Worm (Caenorhabditis elegans) whole organism, L4 larva: ENCODE measurements around the gene F09E10.5.

Experiments used
- D1046.2 ChIP-seq: fragments of 200-800 bp; sonication (Bioruptor generic); IDR thresholded peaks from 2 replicates; pipeline ENCODE4 v1.3.6; 2022; ENCODE audit warnings: missing genetic modification characterization, missing compliant biosample characterization
- F26F4.8 ChIP-seq: fragments of 200-800 bp; sonication (Bioruptor generic); conservative IDR thresholded peaks from 2 replicates; pipeline ENCODE4 v1.3.6; 2022; ENCODE audit warnings: missing genetic modification characterization, missing compliant biosample characterization
- R02D3.7 ChIP-seq: fragments of 150-350 bp; sonication (generic microtip); optimal IDR thresholded peaks from 3 replicates; lab custom pipeline; 2014; ENCODE audit warnings: missing biosample characterization, missing genetic modification characterization
- T20F7.1 ChIP-seq: fragments of 200-800 bp; sonication (Bioruptor generic); optimal IDR thresholded peaks from 2 replicates; lab custom pipeline; 2018; ENCODE audit warnings: mild to moderate bottlenecking, missing genetic modification characterization, missing compliant biosample characterization
- Y105C5A.15 ChIP-seq: fragments of 200-800 bp; sonication (Bioruptor generic); IDR thresholded peaks from 2 replicates; pipeline ENCODE4 v1.3.6; 2022; ENCODE audit warnings: missing genetic modification characterization, missing compliant biosample characterization
- ZK546.5 ChIP-seq, 2 experiments: sonication (generic microtip); optimal IDR thresholded peaks; 2 replicates each; lab custom pipeline; 2017; ENCODE audit warnings: missing biosample characterization in 2 of 2, missing genetic modification characterization in 2 of 2
- ceh-20 ChIP-seq: fragments of 200-800 bp; sonication (Bioruptor generic); IDR thresholded peaks from 2 replicates; pipeline ENCODE4 v1.3.6; 2022; ENCODE audit warnings: missing genetic modification reagents, missing genetic modification characterization, missing compliant biosample characterization
- ceh-32 ChIP-seq: sonication (generic microtip); optimal IDR thresholded peaks from 2 replicates; lab custom pipeline; 2016; ENCODE audit warnings: mild to moderate bottlenecking, missing genetic modification characterization, missing compliant biosample characterization; ENCODE audit not compliant: poor library complexity
- ces-1 ChIP-seq: fragments of 150-350 bp; sonication (generic microtip); optimal IDR thresholded peaks from 4 replicates; lab custom pipeline; 2014; ENCODE audit warnings: missing biosample characterization, missing genetic modification reagents, missing genetic modification characterization
- cey-2 ChIP-seq: sonication (generic microtip); optimal IDR thresholded peaks from 3 replicates; lab custom pipeline; 2017; ENCODE audit warnings: missing genetic modification characterization, mild to moderate bottlenecking, missing compliant biosample characterization, antibody characterized with exemption, borderline replicate concordance; ENCODE audit not compliant: insufficient read depth
- ctbp-1 ChIP-seq: fragments of 200-800 bp; sonication (Bioruptor generic); IDR thresholded peaks from 2 replicates; pipeline ENCODE4 v1.3.6; 2022; ENCODE audit warnings: missing genetic modification reagents, missing genetic modification characterization, missing compliant biosample characterization
- daf-16 ChIP-seq, 3 experiments: sonication (generic microtip); optimal IDR thresholded peaks; 2 replicates each; lab custom pipeline; 2016 to 2017; ENCODE audit warnings: missing genetic modification characterization in 3 of 3, missing genetic modification reagents in 3 of 3, mild to moderate bottlenecking in 2 of 3, missing compliant biosample characterization in 2 of 3, missing biosample characterization in 1 of 3, moderate library complexity in 1 of 3
- dmd-6 ChIP-seq: fragments of 200-800 bp; sonication (Bioruptor generic); IDR thresholded peaks from 2 replicates; pipeline ENCODE4 v1.3.6; 2022; ENCODE audit warnings: missing genetic modification reagents, missing genetic modification characterization, missing compliant biosample characterization
- dmd-9 ChIP-seq: fragments of 200-800 bp; sonication (Bioruptor generic); IDR thresholded peaks from 2 replicates; pipeline ENCODE4 v1.3.6; 2022; ENCODE audit warnings: missing genetic modification reagents, missing genetic modification characterization, missing compliant biosample characterization
- duxl-1 ChIP-seq: sonication (generic microtip); optimal IDR thresholded peaks from 2 replicates; lab custom pipeline; 2016; ENCODE audit warnings: mild to moderate bottlenecking, missing genetic modification characterization, moderate library complexity, missing compliant biosample characterization; ENCODE audit not compliant: poor library complexity
- egl-43 ChIP-seq: fragments of 200-800 bp; sonication (Bioruptor generic); IDR thresholded peaks from 2 replicates; pipeline ENCODE4 v1.3.6; 2022; ENCODE audit warnings: missing genetic modification reagents, missing genetic modification characterization, missing compliant biosample characterization
- gei-8 ChIP-seq: fragments of 200-800 bp; sonication (Bioruptor generic); optimal IDR thresholded peaks from 2 replicates; lab custom pipeline; 2018; ENCODE audit warnings: mild to moderate bottlenecking, missing genetic modification characterization, missing compliant biosample characterization
- hif-1 ChIP-seq, 2 experiments: sonication (generic microtip); optimal IDR thresholded peaks; 2 replicates each; lab custom pipeline; 2016 to 2017; ENCODE audit warnings: missing compliant biosample characterization in 2 of 2, missing genetic modification characterization in 2 of 2, missing genetic modification reagents in 2 of 2, missing genotype in 2 of 2, mild to moderate bottlenecking in 1 of 2
- hlh-11 ChIP-seq: fragments of 200-800 bp; sonication (Bioruptor generic); optimal IDR thresholded peaks from 2 replicates; lab custom pipeline; 2018; ENCODE audit warnings: mild to moderate bottlenecking, missing genetic modification characterization, missing compliant biosample characterization
- hlh-30 ChIP-seq: sonication (generic microtip); optimal IDR thresholded peaks from 2 replicates; lab custom pipeline; 2017; ENCODE audit warnings: antibody characterized with exemption, mild to moderate bottlenecking, missing genetic modification characterization, missing compliant biosample characterization; ENCODE audit not compliant: insufficient read depth
- lin-1 ChIP-seq: fragments of 200-800 bp; sonication (Bioruptor generic); IDR thresholded peaks from 2 replicates; pipeline ENCODE4 v1.3.6; 2022; ENCODE audit warnings: missing genetic modification reagents, missing genetic modification characterization, missing compliant biosample characterization
- lin-13 ChIP-seq: fragments of 150-350 bp; optimal IDR thresholded peaks from 2 replicates; lab custom pipeline; 2014; ENCODE audit warnings: missing biosample characterization, missing genetic modification reagents, missing genetic modification characterization
- lin-38 ChIP-seq: fragments of 200-800 bp; sonication (Bioruptor generic); IDR thresholded peaks from 2 replicates; pipeline ENCODE4 v1.3.6; 2022; ENCODE audit warnings: missing genetic modification reagents, missing genetic modification characterization, missing compliant biosample characterization
- lin-39 ChIP-seq: fragments of 150-350 bp; optimal IDR thresholded peaks from 2 replicates; lab custom pipeline; 2014; ENCODE audit warnings: missing biosample characterization, missing genetic modification reagents, missing genetic modification characterization
- lsy-2 ChIP-seq, 2 experiments: fragments of 150-350 bp in 1 of 2; sonication (generic microtip) in 1 of 2; optimal IDR thresholded peaks; 2 replicates each; lab custom pipeline; 2014 to 2017; ENCODE audit warnings: missing biosample characterization in 2 of 2, missing genetic modification characterization in 2 of 2
- madf-5 ChIP-seq, 2 experiments: fragments of 200-800 bp; sonication (Bioruptor generic); IDR thresholded peaks; 2 replicates each; pipeline ENCODE4 v1.3.6; 2022; ENCODE audit warnings: missing compliant biosample characterization in 2 of 2, missing genetic modification characterization in 2 of 2
- madf-9 ChIP-seq: fragments of 200-800 bp; sonication (Bioruptor generic); conservative IDR thresholded peaks from 2 replicates; pipeline ENCODE4 v1.3.6; 2022; ENCODE audit warnings: missing genetic modification reagents, missing genetic modification characterization, missing compliant biosample characterization
- mdl-1 ChIP-seq, 2 experiments: fragments of 150-350 bp in 1 of 2; sonication (generic microtip) in 1 of 2; optimal IDR thresholded peaks; 2 replicates each; lab custom pipeline; 2014 to 2017; ENCODE audit warnings: missing biosample characterization in 2 of 2, missing genetic modification characterization in 2 of 2
- mep-1 ChIP-seq: fragments of 150-350 bp; sonication (generic microtip); optimal IDR thresholded peaks from 3 replicates; lab custom pipeline; 2014; ENCODE audit warnings: missing biosample characterization, missing genetic modification characterization
- nhr-11 ChIP-seq: fragments of 150-350 bp; optimal IDR thresholded peaks from 2 replicates; lab custom pipeline; 2014; ENCODE audit warnings: missing biosample characterization, missing genetic modification characterization
- nhr-237 ChIP-seq: sonication (generic microtip); optimal IDR thresholded peaks from 2 replicates; lab custom pipeline; 2017; ENCODE audit warnings: missing biosample characterization, missing genetic modification characterization
- nhr-28 ChIP-seq: fragments of 150-350 bp; optimal IDR thresholded peaks from 2 replicates; lab custom pipeline; 2014; ENCODE audit warnings: missing biosample characterization, missing genetic modification characterization
- nhr-41 ChIP-seq: fragments of 200-800 bp; sonication (Bioruptor generic); IDR thresholded peaks from 2 replicates; pipeline ENCODE4 v1.3.6; 2022; ENCODE audit warnings: missing genetic modification reagents, missing genetic modification characterization, missing compliant biosample characterization
- nhr-6 ChIP-seq: fragments of 150-350 bp; optimal IDR thresholded peaks from 2 replicates; lab custom pipeline; 2014; ENCODE audit warnings: missing biosample characterization, missing genetic modification characterization
- nhr-77 ChIP-seq: fragments of 150-350 bp; optimal IDR thresholded peaks from 2 replicates; lab custom pipeline; 2014; ENCODE audit warnings: missing biosample characterization, missing genetic modification characterization
- pha-4 ChIP-seq, 2 experiments: fragments of 150-350 bp in 1 of 2; fragments of 200-800 bp in 1 of 2; sonication (Bioruptor generic) in 1 of 2; IDR thresholded peaks in 1 of 2; optimal IDR thresholded peaks in 1 of 2; 2 replicates each; pipeline versions ENCODE4 v1.3.6 to Lab custom; 2014 to 2022; ENCODE audit warnings: missing genetic modification characterization in 2 of 2, missing genetic modification reagents in 2 of 2, missing biosample characterization in 1 of 2, missing compliant biosample characterization in 1 of 2
- saeg-2 ChIP-seq: fragments of 200-800 bp; sonication (Bioruptor generic); IDR thresholded peaks from 2 replicates; pipeline ENCODE4 v1.3.6; 2022; ENCODE audit warnings: missing genetic modification reagents, missing genetic modification characterization, missing compliant biosample characterization
- skn-1 ChIP-seq: fragments of 150-350 bp; optimal IDR thresholded peaks from 2 replicates; lab custom pipeline; 2014; ENCODE audit warnings: missing biosample characterization, missing genetic modification characterization
- tra-1 ChIP-seq: fragments of 200-800 bp; sonication (Bioruptor generic); IDR thresholded peaks from 2 replicates; pipeline ENCODE4 v1.3.6; 2022; ENCODE audit warnings: missing genetic modification reagents, missing genetic modification characterization, missing compliant biosample characterization
- unc-62 ChIP-seq, 3 experiments: fragments of 150-350 bp in 1 of 3; sonication (generic microtip); optimal IDR thresholded peaks in 2 of 3; peaks in 1 of 3; 1 replicate in 1 of 3; 2 replicates in 2 of 3; lab custom pipeline; 2014 to 2017; ENCODE audit warnings: missing biosample characterization in 3 of 3, missing genetic modification characterization in 3 of 3, missing genetic modification reagents in 3 of 3, missing genotype in 1 of 3
- zag-1 ChIP-seq: fragments of 150-350 bp; optimal IDR thresholded peaks from 2 replicates; lab custom pipeline; 2014; ENCODE audit warnings: missing biosample characterization, missing genetic modification characterization
- zfp-3 ChIP-seq: fragments of 200-800 bp; sonication (Bioruptor generic); conservative IDR thresholded peaks from 2 replicates; pipeline ENCODE4 v1.3.6; 2022; ENCODE audit warnings: missing genetic modification reagents, missing genetic modification characterization, missing compliant biosample characterization
- zip-11 ChIP-seq: fragments of 200-800 bp; sonication (Bioruptor generic); IDR thresholded peaks from 2 replicates; pipeline ENCODE4 v1.3.6; 2022; ENCODE audit warnings: missing genetic modification characterization, missing compliant biosample characterization
- ztf-7 ChIP-seq: fragments of 150-350 bp; optimal IDR thresholded peaks from 2 replicates; lab custom pipeline; 2014; ENCODE audit warnings: missing biosample characterization, missing genetic modification characterization

The F09E10.5 gene

ce11 chrX:1456350-1457080 is 37.6 kb downstream of the F09E10.5 start (continued):
- TF ChIP-seq nhr-6 (tag; lab: Kevin White, UChicago): peak; percentile 26
- peak; percentile 49 for TF ChIP-seq lin-13 (GFP tag; lab: Kevin White, UChicago)
- TF ChIP-seq lsy-2 (tag; optimal IDR thresholded peaks at IDR 0.05; lab: Kevin White, UChicago): peak; percentile 39 to 62
- no peak for TF ChIP-seq lin-39 (tag; lab: Kevin White, UChicago)
- TF ChIP-seq unc-62 (GFP tag; optimal IDR thresholded peaks at IDR 0.05 in 1 of 2; lab: Kevin White, UChicago): peak in 1 of 2 experiments; percentile 90
- no peak for TF ChIP-seq unc-62 (tag; optimal IDR thresholded peaks at IDR 0.05; lab: Kevin White, UChicago)
- TF ChIP-seq nhr-77 (tag; lab: Kevin White, UChicago): peak; percentile 57
- peak in 1 of 2 experiments; percentile 85 for TF ChIP-seq daf-16 (GFP tag; optimal IDR thresholded peaks at IDR 0.05; lab: Kevin White, UChicago)
- peak; percentile 53 for TF ChIP-seq daf-16 (tag; optimal IDR thresholded peaks at IDR 0.05; lab: Kevin White, UChicago)
- TF ChIP-seq ceh-20: 0 out of 2 replicates have a peak, but pooled peaks have one; percentile 42
- peak; percentile 74 for TF ChIP-seq hlh-30 (tag; lab: Kevin White, UChicago)
- no peak for TF ChIP-seq ctbp-1 (GFP tag; lab: Robert Waterston, UW)
- no peak for TF ChIP-seq saeg-2 (GFP tag; lab: Robert Waterston, UW)
- TF ChIP-seq R02D3.7: no peak
- no peak for TF ChIP-seq pha-4 (GFP tag; IDR thresholded peaks at IDR 0.05; lab: Robert Waterston, UW)
- TF ChIP-seq pha-4 (tag; optimal IDR thresholded peaks at IDR 0.05; lab: Kevin White, UChicago): peak; percentile 98
- TF ChIP-seq nhr-28 (tag; lab: Kevin White, UChicago): peak; percentile 65
- TF ChIP-seq T20F7.1: peak; percentile 0
- TF ChIP-seq dmd-6 (GFP tag; lab: Robert Waterston, UW): peak; percentile 51
- peak; percentile 40 for TF ChIP-seq nhr-11 (tag; lab: Kevin White, UChicago)
- TF ChIP-seq, all 104 proteins: peak for 25

ce11 chrX:1454385-1454784 is 39.8 kb downstream of the F09E10.5 start:
- TF ChIP-seq D1046.2 (GFP tag; lab: Robert Waterston, UW) (no peak), F26F4.8 (GFP tag; lab: Robert Waterston, UW) (no peak), ztf-7 (tag; lab: Kevin White, UChicago) (peak; percentile 73), madf-9 (GFP tag; lab: Robert Waterston, UW) (peak; percentile 51; the same call in 1 of the 2 replicates), daf-16 (GFP tag; optimal IDR thresholded peaks at IDR 0.05; lab: Kevin White, UChicago) (peak in 1 of 2 experiments; percentile 67), daf-16 (tag; optimal IDR thresholded peaks at IDR 0.05; lab: Kevin White, UChicago) (peak; percentile 80), zag-1 (tag; lab: Kevin White, UChicago) (no peak), hif-1 (tag; optimal IDR thresholded peaks at IDR 0.05; lab: Kevin White, UChicago) (peak; percentile 27 to 89), lin-1 (GFP tag; lab: Robert Waterston, UW) (peak; percentile 91), ceh-32 (tag; lab: Kevin White, UChicago) (peak; percentile 10), ctbp-1 (GFP tag; lab: Robert Waterston, UW) (peak; percentile 67), Y105C5A.15 (0 out of 2 replicates have a peak, but pooled peaks have one; percentile 45), duxl-1 (tag; lab: Kevin White, UChicago) (peak; percentile 64), mep-1 (peak; percentile 97), gei-8 (peak; percentile 60), ZK546.5 (tag; optimal IDR thresholded peaks at IDR 0.05; lab: Kevin White, UChicago) (no peak), nhr-11 (tag; lab: Kevin White, UChicago) (peak; percentile 93), egl-43 (GFP tag; lab: Robert Waterston, UW) (peak; percentile 89), nhr-237 (no peak), cey-2 (tag; lab: Kevin White, UChicago) (peak; percentile 2), nhr-41 (GFP tag; lab: Robert Waterston, UW) (peak; percentile 80; the same call in 1 of the 2 replicates), skn-1 (no peak), hlh-11 (tag; lab: Kevin White, UChicago) (peak; percentile 99), lsy-2 (tag; optimal IDR thresholded peaks at IDR 0.05; lab: Kevin White, UChicago) (peak; percentile 63 to 82), mdl-1 (tag; optimal IDR thresholded peaks at IDR 0.05; lab: Kevin White, UChicago) (peak; percentile 84 to 95), zfp-3 (0 out of 2 replicates have a peak, but pooled peaks have one; percentile 22), R02D3.7 (no peak), tra-1 (GFP tag; lab: Robert Waterston, UW) (peak; percentile 84), lin-38 (GFP tag; lab: Robert Waterston, UW) (peak; percentile 66), lin-39 (tag; lab: Kevin White, UChicago) (no peak), madf-5 (GFP tag; IDR thresholded peaks at IDR 0.05; lab: Robert Waterston, UW) (peak in 1 of 2 experiments; percentile 32; a peak in 1 of 4 replicates), dmd-9 (GFP tag; lab: Robert Waterston, UW) (peak; percentile 80), ces-1 (no peak), zip-11 (GFP tag; lab: Robert Waterston, UW) (no peak)
